Worm (Caenorhabditis elegans) whole organism, L1 larva: ENCODE results near the gene F11G11.14.

Source experiments
- ama-1 ChIP-seq: fragments of 150-350 bp; optimal IDR thresholded peaks from 2 replicates; lab custom pipeline; 2014
- pqm-1 ChIP-seq: sonication (generic microtip); optimal IDR thresholded peaks from 3 replicates; lab custom pipeline; 2017; ENCODE audit warnings: missing biosample characterization, missing genetic modification characterization
- xbp-1 ChIP-seq: sonication (generic microtip); optimal IDR thresholded peaks from 2 replicates; lab custom pipeline; 2016; ENCODE audit warnings: missing genetic modification characterization, missing compliant biosample characterization

ce11 chrII:4881727-4882126 is 18.2 kb downstream of the F11G11.14 start, which contains the start of gene gst-7:
- TF ChIP-seq ama-1 (no peak), xbp-1 (tag; lab: Kevin White, UChicago) (no peak), pqm-1 (tag; lab: Kevin White, UChicago) (no peak)
